Fruit fly (Drosophila melanogaster) whole organism, embryonic: Measurements from ENCODE around the gene Syt12.

Source experiments
- CG1233 ChIP-seq: fragments of 200-800 bp; sonication (Bioruptor generic); optimal IDR thresholded peaks from 4 replicates; lab custom pipeline; 2018; ENCODE audit warnings: missing biosample characterization, mild to moderate bottlenecking, missing genetic modification characterization
- CG15269 ChIP-seq: fragments of 200-800 bp; sonication (Bioruptor generic); optimal IDR thresholded peaks from 2 replicates; lab custom pipeline; 2018; ENCODE audit warnings: missing biosample characterization, mild to moderate bottlenecking, missing genetic modification characterization, moderate library complexity
- CG15514 ChIP-seq: fragments of 200-800 bp; sonication (Bioruptor generic); optimal IDR thresholded peaks from 3 replicates; lab custom pipeline; 2017; ENCODE audit warnings: missing biosample characterization, missing genetic modification characterization, mild to moderate bottlenecking, moderate library complexity, missing genetic modification reagents
- CG17612 ChIP-seq: fragments of 200-800 bp; sonication (Bioruptor generic); IDR thresholded peaks from 2 replicates; pipeline ENCODE4 v1.3.6; 2022; ENCODE audit warnings: missing biosample characterization, missing genetic modification characterization
- CG18262 ChIP-seq: fragments of 200-800 bp; optimal IDR thresholded peaks from 3 replicates; lab custom pipeline; 2019; ENCODE audit warnings: missing biosample characterization, mild to moderate bottlenecking, missing genetic modification characterization, moderate library complexity
- CG2199 ChIP-seq: fragments of 200-800 bp; sonication (Bioruptor generic); IDR thresholded peaks from 3 replicates; pipeline ENCODE4 v1.3.6; 2022; ENCODE audit warnings: missing biosample characterization, missing genetic modification characterization
- CG2712 ChIP-seq: fragments of 200-800 bp; optimal IDR thresholded peaks from 3 replicates; lab custom pipeline; 2019; ENCODE audit warnings: missing biosample characterization, mild to moderate bottlenecking, missing genetic modification characterization, moderate library complexity
- CG3407 ChIP-seq: fragments of 200-800 bp; sonication (Bioruptor generic); optimal IDR thresholded peaks from 2 replicates; lab custom pipeline; 2018; ENCODE audit warnings: missing biosample characterization, mild to moderate bottlenecking, missing genetic modification characterization
- CG3726 ChIP-seq: fragments of 200-800 bp; sonication (Bioruptor generic); IDR thresholded peaks from 3 replicates; pipeline ENCODE4, ENCODE4 v1.3.6; 2022; ENCODE audit warnings: missing biosample characterization, missing genetic modification characterization
- CG4282 ChIP-seq: fragments of 200-800 bp; sonication (Bioruptor generic); optimal IDR thresholded peaks from 2 replicates; lab custom pipeline; 2016; ENCODE audit warnings: missing biosample characterization, missing genetic modification characterization
- CG6272 ChIP-seq: fragments of 200-800 bp; sonication (Bioruptor generic); IDR thresholded peaks from 2 replicates; pipeline ENCODE4 v1.3.6; 2022; ENCODE audit warnings: missing biosample characterization, missing genetic modification characterization
- CG6689 ChIP-seq: fragments of 200-800 bp; sonication (Bioruptor generic); IDR thresholded peaks from 2 replicates; pipeline ENCODE4 v1.3.6; 2022; ENCODE audit warnings: missing biosample characterization, missing genetic modification characterization
- CG7786 ChIP-seq: fragments of 200-800 bp; sonication (Bioruptor generic); optimal IDR thresholded peaks from 2 replicates; lab custom pipeline; 2016; ENCODE audit warnings: missing biosample characterization, missing genetic modification characterization
- CG8281 ChIP-seq: fragments of 200-800 bp; sonication (Bioruptor generic); optimal IDR thresholded peaks from 2 replicates; lab custom pipeline; 2018; ENCODE audit warnings: missing biosample characterization, mild to moderate bottlenecking, missing genetic modification characterization, moderate library complexity
- CG9609 ChIP-seq: fragments of 200-800 bp; sonication (Bioruptor generic); optimal IDR thresholded peaks from 3 replicates; lab custom pipeline; 2016; ENCODE audit warnings: missing biosample characterization, missing genetic modification characterization
- Dad ChIP-seq: fragments of 200-800 bp; sonication (Bioruptor generic); optimal IDR thresholded peaks from 3 replicates; lab custom pipeline; 2016; ENCODE audit warnings: missing biosample characterization, missing genetic modification characterization
- Deaf1 ChIP-seq: fragments of 200-800 bp; optimal IDR thresholded peaks from 3 replicates; lab custom pipeline; 2019; ENCODE audit warnings: missing biosample characterization, mild to moderate bottlenecking, missing genetic modification characterization, moderate library complexity
- Dll ChIP-seq: fragments of 200-800 bp; sonication (Bioruptor generic); IDR thresholded peaks from 4 replicates; pipeline ENCODE4 v1.3.6; 2022; ENCODE audit warnings: missing biosample characterization, missing genetic modification characterization; ENCODE audit not compliant: partially characterized antibody
- E2f2 ChIP-seq: fragments of 200-800 bp; sonication (Bioruptor generic); IDR thresholded peaks from 2 replicates; pipeline ENCODE4 v1.3.6; 2022; ENCODE audit warnings: missing biosample characterization, missing genetic modification characterization
- Ets65A ChIP-seq: fragments of 200-800 bp; sonication (Bioruptor generic); peaks from one replicate; lab custom pipeline; 2016; ENCODE audit warnings: missing biosample characterization, missing genetic modification characterization
- HLH3B ChIP-seq: fragments of 200-800 bp; sonication (Bioruptor generic); IDR thresholded peaks from 2 replicates; pipeline ENCODE4 v1.3.6; 2022; ENCODE audit warnings: missing biosample characterization, missing genetic modification characterization
- HLH4C ChIP-seq: fragments of 200-800 bp; sonication (Bioruptor generic); IDR thresholded peaks from 3 replicates; pipeline ENCODE4 v1.3.6; 2022; ENCODE audit warnings: missing biosample characterization, missing genetic modification characterization; ENCODE audit not compliant: partially characterized antibody
- Hmx ChIP-seq: fragments of 200-800 bp; sonication (Bioruptor generic); optimal IDR thresholded peaks from 2 replicates; lab custom pipeline; 2016; ENCODE audit warnings: missing biosample characterization, missing genetic modification characterization
- Med ChIP-seq: fragments of 200-800 bp; sonication (Bioruptor generic); peaks from one replicate; lab custom pipeline; 2016; ENCODE audit warnings: missing biosample characterization, missing genetic modification characterization, mild to moderate bottlenecking, inconsistent platforms, moderate library complexity
- Oaz ChIP-seq: fragments of 200-800 bp; sonication (Bioruptor generic); IDR thresholded peaks from 2 replicates; pipeline ENCODE4 v1.3.6; 2022; ENCODE audit warnings: missing biosample characterization, missing genetic modification characterization
- Spps ChIP-seq: fragments of 200-800 bp; sonication (Bioruptor generic); optimal IDR thresholded peaks from 2 replicates; lab custom pipeline; 2018; ENCODE audit warnings: missing biosample characterization, mild to moderate bottlenecking, missing genetic modification characterization
- aop ChIP-seq: fragments of 200-800 bp; sonication (Bioruptor generic); IDR thresholded peaks from 2 replicates; pipeline ENCODE4 v1.3.6; 2022; ENCODE audit warnings: missing biosample characterization, missing genetic modification characterization
- bsh ChIP-seq, 2 experiments: fragments of 200-800 bp; sonication (Bioruptor generic); optimal IDR thresholded peaks; 2 replicates each; lab custom pipeline; 2017 to 2018; ENCODE audit warnings: mild to moderate bottlenecking in 2 of 2, missing biosample characterization in 2 of 2, missing genetic modification characterization in 2 of 2, moderate library complexity in 1 of 2
- crol ChIP-seq: fragments of 200-800 bp; sonication (Bioruptor generic); IDR thresholded peaks from 2 replicates; pipeline ENCODE4 v1.3.6; 2022; ENCODE audit warnings: missing biosample characterization, missing genetic modification characterization
- grn ChIP-seq: fragments of 200-800 bp; sonication (Bioruptor generic); optimal IDR thresholded peaks from 3 replicates; lab custom pipeline; 2017; ENCODE audit warnings: missing biosample characterization, missing genetic modification characterization
- ham ChIP-seq: fragments of 200-800 bp; sonication (Bioruptor generic); IDR thresholded peaks from 2 replicates; pipeline ENCODE4 v1.3.6; 2022; ENCODE audit warnings: missing biosample characterization, missing genetic modification characterization
- hkb ChIP-seq, 2 experiments: fragments of 200-800 bp in 1 of 2; fragments of >200 bp in 1 of 2; sonication (Bioruptor generic) in 1 of 2; IDR thresholded peaks in 1 of 2; optimal IDR thresholded peaks in 1 of 2; 2 replicates each; pipeline versions ENCODE4 v1.3.6 to Lab custom; 2017 to 2022; ENCODE audit warnings: missing biosample characterization in 1 of 2, missing genetic modification characterization in 1 of 2
- ind ChIP-seq: fragments of 200-800 bp; sonication (Bioruptor generic); optimal IDR thresholded peaks from 3 replicates; lab custom pipeline; 2016; ENCODE audit warnings: missing biosample characterization, missing genetic modification characterization
- inv ChIP-seq: fragments of 200-800 bp; sonication (Bioruptor generic); IDR thresholded peaks from 2 replicates; pipeline ENCODE4 v1.3.6; 2022; ENCODE audit warnings: missing biosample characterization, missing genetic modification characterization; ENCODE audit not compliant: partially characterized antibody
- jigr1 ChIP-seq: fragments of 200-800 bp; sonication (Bioruptor generic); IDR thresholded peaks from 3 replicates; pipeline ENCODE4 v1.3.6; 2022; ENCODE audit warnings: missing biosample characterization, missing genetic modification characterization
- lov ChIP-seq, 2 experiments: fragments of 200-800 bp in 1 of 2; fragments of >200 bp in 1 of 2; sonication (Bioruptor generic) in 1 of 2; IDR thresholded peaks in 1 of 2; optimal IDR thresholded peaks in 1 of 2; 2 replicates in 1 of 2; 3 replicates in 1 of 2; pipeline versions ENCODE4 v1.3.6 to Lab custom; 2017 to 2022; ENCODE audit warnings: missing biosample characterization in 1 of 2, missing genetic modification characterization in 1 of 2
- mam ChIP-seq: fragments of 200-800 bp; sonication (Bioruptor generic); optimal IDR thresholded peaks from 3 replicates; lab custom pipeline; 2016; ENCODE audit warnings: missing biosample characterization, missing genetic modification characterization
- nau ChIP-seq: fragments of 200-800 bp; sonication (Bioruptor generic); optimal IDR thresholded peaks from 3 replicates; lab custom pipeline; 2017; ENCODE audit warnings: missing biosample characterization, mild to moderate bottlenecking, missing genetic modification characterization, missing genetic modification reagents
- nom ChIP-seq: fragments of 200-800 bp; sonication (Bioruptor generic); optimal IDR thresholded peaks from 2 replicates; lab custom pipeline; 2017; ENCODE audit warnings: missing biosample characterization, missing genetic modification characterization, mild to moderate bottlenecking, moderate library complexity, missing genetic modification reagents
- org-1 ChIP-seq: fragments of 200-800 bp; sonication (Bioruptor generic); optimal IDR thresholded peaks from 2 replicates; lab custom pipeline; 2017; ENCODE audit warnings: missing biosample characterization, missing genetic modification characterization
- p53 ChIP-seq: fragments of 200-800 bp; sonication (Bioruptor generic); optimal IDR thresholded peaks from 2 replicates; lab custom pipeline; 2016; ENCODE audit warnings: missing biosample characterization, missing genetic modification characterization
- phol ChIP-seq: fragments of 200-800 bp; sonication (Bioruptor generic); optimal IDR thresholded peaks from 3 replicates; lab custom pipeline; 2018; ENCODE audit warnings: missing biosample characterization, mild to moderate bottlenecking, missing genetic modification characterization, moderate library complexity
- pnt ChIP-seq: fragments of 200-800 bp; sonication (Bioruptor generic); optimal IDR thresholded peaks from 3 replicates; lab custom pipeline; 2016; ENCODE audit warnings: missing biosample characterization, missing genetic modification characterization
- row ChIP-seq: fragments of 200-800 bp; sonication (Bioruptor generic); IDR thresholded peaks from 3 replicates; pipeline ENCODE4 v1.3.6; 2022; ENCODE audit warnings: missing biosample characterization, missing genetic modification characterization
- shn ChIP-seq: fragments of 200-800 bp; sonication (Bioruptor generic); optimal IDR thresholded peaks from 3 replicates; lab custom pipeline; 2016; ENCODE audit warnings: missing biosample characterization, missing genetic modification characterization
- slbo ChIP-seq: fragments of 200-800 bp; sonication (Bioruptor generic); IDR thresholded peaks from 2 replicates; pipeline ENCODE4 v1.3.6; 2022; ENCODE audit warnings: missing biosample characterization, missing genetic modification characterization
- sna ChIP-seq: fragments of 200-800 bp; sonication (Bioruptor generic); IDR thresholded peaks from 2 replicates; pipeline ENCODE4 v1.3.6; 2022; ENCODE audit warnings: missing biosample characterization, missing genetic modification characterization; ENCODE audit not compliant: partially characterized antibody
- so ChIP-seq: fragments of 200-800 bp; sonication (Bioruptor generic); IDR thresholded peaks from 3 replicates; pipeline ENCODE4 v1.3.6; 2022; ENCODE audit warnings: missing biosample characterization, missing genetic modification characterization
- sr ChIP-seq: fragments of 200-800 bp; sonication (Bioruptor generic); IDR thresholded peaks from 3 replicates; pipeline ENCODE4 v1.3.6; 2022; ENCODE audit warnings: missing biosample characterization, missing genetic modification characterization
- wdn ChIP-seq: fragments of 200-800 bp; sonication (Bioruptor generic); IDR thresholded peaks from 2 replicates; pipeline ENCODE4 v1.3.6; 2022; ENCODE audit warnings: missing biosample characterization, missing genetic modification characterization

Syt12 gene

dm6 chrX:13384583-13385342 lies 25.7 kb downstream of the Syt12 start, which contains the start of the genes Rbp1-like and Tim9a (continued):
- TF ChIP-seq sr (GFP tag; lab: Robert Waterston, UW) = no peak
- no peak for TF ChIP-seq CG4282 (GFP tag; lab: Kevin White, UChicago)
- TF ChIP-seq phol (tag; lab: Kevin White, UChicago) = peak; percentile 99
- TF ChIP-seq CG15269 (tag; lab: Kevin White, UChicago) = no peak
- TF ChIP-seq Hmx (GFP tag; lab: Kevin White, UChicago) = no peak
- peak; percentile 14 for TF ChIP-seq nom (GFP tag; lab: Kevin White, UChicago)
- no peak for TF ChIP-seq jigr1 (GFP tag; lab: Robert Waterston, UW)
- no peak for TF ChIP-seq hkb (optimal IDR thresholded peaks at IDR 0.05; lab: Kevin White, UChicago)
- TF ChIP-seq hkb (GFP tag; IDR thresholded peaks at IDR 0.05; lab: Robert Waterston, UW) = no peak
- TF ChIP-seq mam (GFP tag; lab: Kevin White, UChicago) = peak; percentile 6
- TF ChIP-seq shn = no peak
- peak; percentile 79 for TF ChIP-seq Med (GFP tag; lab: Kevin White, UChicago)
- TF ChIP-seq ind (GFP tag; lab: Kevin White, UChicago) = peak; percentile 26
- TF ChIP-seq CG6689 (GFP tag; lab: Robert Waterston, UW) = no peak
- TF ChIP-seq Dad (GFP tag; lab: Kevin White, UChicago) = no peak
- peak; percentile 62; the same call in 1 of the 2 replicates for TF ChIP-seq sna
- no peak for TF ChIP-seq bsh (GFP tag; optimal IDR thresholded peaks at IDR 0.05; lab: Kevin White, UChicago)
- no peak for TF ChIP-seq p53 (GFP tag; lab: Kevin White, UChicago)
- peak; percentile 87 for TF ChIP-seq Dll (GFP tag; lab: Robert Waterston, UW)
- peak; percentile 43 for TF ChIP-seq CG1233 (GFP tag; lab: Kevin White, UChicago)
- no peak for TF ChIP-seq nau (GFP tag; lab: Kevin White, UChicago)
- TF ChIP-seq row = peak; percentile 75
- no peak for TF ChIP-seq so
- TF ChIP-seq org-1 (GFP tag; lab: Kevin White, UChicago) = no peak
- TF ChIP-seq Ets65A (GFP tag; lab: Kevin White, UChicago) = peak; percentile 41
- TF ChIP-seq slbo (GFP tag; lab: Robert Waterston, UW) = peak; percentile 48
- no peak for TF ChIP-seq CG7786
- TF ChIP-seq E2f2 (GFP tag; lab: Robert Waterston, UW) = peak; percentile 57
- no peak for TF ChIP-seq HLH3B (GFP tag; lab: Robert Waterston, UW)
- TF ChIP-seq CG2712 (tag; lab: Kevin White, UChicago) = peak; percentile 54
- no peak for TF ChIP-seq CG2199 (GFP tag; lab: Robert Waterston, UW)
- TF ChIP-seq pnt (GFP tag; lab: Kevin White, UChicago) = no peak
- no peak for TF ChIP-seq CG8281 (tag; lab: Kevin White, UChicago)
- TF ChIP-seq grn = no peak
- peak; percentile 72 for TF ChIP-seq HLH4C (GFP tag; lab: Robert Waterston, UW)
- TF ChIP-seq Deaf1 = peak; percentile 9
- no peak for TF ChIP-seq wdn (GFP tag; lab: Robert Waterston, UW)
- no peak for TF ChIP-seq CG17612
- TF ChIP-seq Spps (tag; lab: Kevin White, UChicago) = no peak
- TF ChIP-seq CG3407 (GFP tag; lab: Kevin White, UChicago) = no peak
- no peak for TF ChIP-seq CG3726 (GFP tag; lab: Robert Waterston, UW)
- no peak for TF ChIP-seq Oaz (GFP tag; lab: Robert Waterston, UW)
- no peak for TF ChIP-seq crol (GFP tag; lab: Robert Waterston, UW)
- no peak for TF ChIP-seq aop
- peak; percentile 32 for TF ChIP-seq CG18262 (tag; lab: Kevin White, UChicago)
- no peak for TF ChIP-seq ham
- TF ChIP-seq lov (optimal IDR thresholded peaks at IDR 0.05; lab: Kevin White, UChicago) = no peak
- no peak for TF ChIP-seq lov (GFP tag; IDR thresholded peaks at IDR 0.05; lab: Robert Waterston, UW)
- TF ChIP-seq inv (GFP tag; lab: Robert Waterston, UW) = peak; percentile 76
- TF ChIP-seq CG6272 (GFP tag; lab: Robert Waterston, UW) = no peak
- TF ChIP-seq CG15514 (GFP tag; lab: Kevin White, UChicago) = peak; percentile 71
- TF ChIP-seq CG9609 (GFP tag; lab: Kevin White, UChicago) = no peak
